Fruit fly (Drosophila melanogaster) whole organism: ENCODE measurements around the gene CG43638.

Experiments
- CG8478 ChIP-seq: fragments of >200 bp; optimal IDR thresholded peaks from 2 replicates; lab custom pipeline; 2018; ENCODE audit warnings: inconsistent platforms
- Dll ChIP-seq: fragments of >200 bp; optimal IDR thresholded peaks from 2 replicates; lab custom pipeline; 2017
- EcR ChIP-seq, 2 experiments: fragments of >200 bp; optimal IDR thresholded peaks; 2 replicates each; lab custom pipeline; 2017; ENCODE audit warnings: missing biosample characterization in 2 of 2, missing genetic modification characterization in 2 of 2, missing genetic modification reagents in 2 of 2
- pan ChIP-seq: fragments of >200 bp; optimal IDR thresholded peaks from 2 replicates; lab custom pipeline; 2017
- psq ChIP-seq: fragments of >200 bp; optimal IDR thresholded peaks from 2 replicates; lab custom pipeline; 2017
- usp ChIP-seq: fragments of >200 bp; optimal IDR thresholded peaks from 2 replicates; lab custom pipeline; 2017; ENCODE audit warnings: missing biosample characterization, missing genetic modification characterization, mixed read lengths

The CG43638 gene

DNA sequence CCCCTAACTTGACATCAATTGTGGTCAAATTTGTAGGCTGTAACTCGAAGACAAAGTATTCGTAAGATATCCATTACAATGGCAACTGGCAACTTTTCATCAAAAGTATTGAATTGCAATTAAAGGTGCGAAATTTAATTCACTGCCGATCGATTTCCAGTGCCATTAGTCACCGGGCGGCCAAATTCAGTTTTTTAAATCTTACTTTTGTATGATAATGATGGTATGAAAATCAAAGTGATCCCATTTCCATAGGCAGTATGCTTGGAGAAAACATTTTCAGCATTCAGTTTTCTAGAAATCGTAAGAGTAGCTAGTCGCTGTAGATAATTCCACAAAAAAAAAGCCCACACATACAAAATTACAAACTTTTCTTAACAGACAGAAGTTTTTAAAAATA, at the start of gene CG43638:
Gene CG43638 (plus strand): TSS at position 301 of the 400 bp plus-strand sequence.
- no peak for TF ChIP-seq psq (lab: Kevin White, UChicago)
- no peak for TF ChIP-seq pan (lab: Kevin White, UChicago)
- no peak for TF ChIP-seq usp (GFP tag; lab: Kevin White, UChicago)
- no peak for TF ChIP-seq CG8478 (lab: Kevin White, UChicago)
- TF ChIP-seq EcR (GFP tag; optimal IDR thresholded peaks at IDR 0.05; lab: Kevin White, UChicago) = no peak
- no peak for TF ChIP-seq Dll (lab: Kevin White, UChicago)

DNA sequence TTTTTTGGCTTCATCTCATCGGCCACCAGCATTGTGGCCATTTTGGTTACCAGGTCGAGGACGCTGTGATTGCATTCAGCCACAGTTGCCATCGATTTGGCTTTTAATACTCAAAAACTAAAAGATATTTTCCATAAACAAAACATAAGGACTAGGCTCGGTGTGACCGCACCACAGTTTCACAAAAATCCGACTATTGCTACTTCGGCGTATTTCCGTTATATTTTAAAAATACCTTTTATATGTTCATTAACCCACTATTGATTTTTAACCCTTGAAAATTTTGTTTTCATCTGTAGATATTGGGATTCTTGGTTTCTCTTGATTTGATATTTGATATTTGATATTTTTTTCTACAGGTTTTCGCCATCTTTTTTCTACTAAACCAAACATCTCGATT, 46.4 kb upstream of the CG43638 start, which contains the start of gene Grip163:
Gene Grip163 (minus strand): TSS at position 180 of the 400 bp plus-strand sequence.
- TF ChIP-seq usp (GFP tag; lab: Kevin White, UChicago) = no peak
- TF ChIP-seq psq (lab: Kevin White, UChicago) = no peak
- TF ChIP-seq EcR (GFP tag; optimal IDR thresholded peaks at IDR 0.05; lab: Kevin White, UChicago) = no peak
- TF ChIP-seq pan (lab: Kevin White, UChicago) = no peak
- no peak for TF ChIP-seq Dll (lab: Kevin White, UChicago)
- TF ChIP-seq CG8478 (lab: Kevin White, UChicago) = no peak

- TF ChIP-seq usp (GFP tag; lab: Kevin White, UChicago) (no peak), Dll (lab: Kevin White, UChicago) (no peak), pan (lab: Kevin White, UChicago) (no peak), psq (lab: Kevin White, UChicago) (no peak), EcR (GFP tag; optimal IDR thresholded peaks at IDR 0.05; lab: Kevin White, UChicago) (no peak), CG8478 (lab: Kevin White, UChicago) (no peak)
These were observed 41.8 kb upstream of the CG43638 start, which contains the start of the genes Pop2 and CG6928 for dm6 chr3L:12002321-12003248. Pop2 (minus strand) TSS chr3L:12002915. CG6928 (plus strand) TSS chr3L:12003155.

- TF ChIP-seq pan (lab: Kevin White, UChicago) = no peak
- no peak for TF ChIP-seq EcR (GFP tag; optimal IDR thresholded peaks at IDR 0.05; lab: Kevin White, UChicago)
- no peak for TF ChIP-seq CG8478 (lab: Kevin White, UChicago)
- TF ChIP-seq usp (GFP tag; lab: Kevin White, UChicago) = no peak
- no peak for TF ChIP-seq Dll (lab: Kevin White, UChicago)
- no peak for TF ChIP-seq psq (lab: Kevin White, UChicago)
These were observed 40.9 kb upstream of the CG43638 start for dm6 chr3L:12003457-12003856.

- TF ChIP-seq psq (lab: Kevin White, UChicago) (no peak), EcR (GFP tag; optimal IDR thresholded peaks at IDR 0.05; lab: Kevin White, UChicago) (no peak)
These were observed 40.2 kb upstream of the CG43638 start for dm6 chr3L:12004136-12004535.

dm6 chr3L:12007945-12008344, 36.4 kb upstream of the CG43638 start:
- no peak for TF ChIP-seq psq (lab: Kevin White, UChicago)
- TF ChIP-seq usp (GFP tag; lab: Kevin White, UChicago) = no peak
- no peak for TF ChIP-seq CG8478 (lab: Kevin White, UChicago)
- no peak for TF ChIP-seq pan (lab: Kevin White, UChicago)
- no peak for TF ChIP-seq EcR (GFP tag; optimal IDR thresholded peaks at IDR 0.05; lab: Kevin White, UChicago)
- TF ChIP-seq Dll (lab: Kevin White, UChicago) = no peak

dm6 chr3L:12013698-12014097, 30.7 kb upstream of the CG43638 start:
- no peak for TF ChIP-seq Dll (lab: Kevin White, UChicago)
- no peak for TF ChIP-seq CG8478 (lab: Kevin White, UChicago)
- TF ChIP-seq usp (GFP tag; lab: Kevin White, UChicago) = no peak
- TF ChIP-seq psq (lab: Kevin White, UChicago) = no peak
- no peak for TF ChIP-seq EcR (GFP tag; optimal IDR thresholded peaks at IDR 0.05; lab: Kevin White, UChicago)
- no peak for TF ChIP-seq pan (lab: Kevin White, UChicago)

DNA sequence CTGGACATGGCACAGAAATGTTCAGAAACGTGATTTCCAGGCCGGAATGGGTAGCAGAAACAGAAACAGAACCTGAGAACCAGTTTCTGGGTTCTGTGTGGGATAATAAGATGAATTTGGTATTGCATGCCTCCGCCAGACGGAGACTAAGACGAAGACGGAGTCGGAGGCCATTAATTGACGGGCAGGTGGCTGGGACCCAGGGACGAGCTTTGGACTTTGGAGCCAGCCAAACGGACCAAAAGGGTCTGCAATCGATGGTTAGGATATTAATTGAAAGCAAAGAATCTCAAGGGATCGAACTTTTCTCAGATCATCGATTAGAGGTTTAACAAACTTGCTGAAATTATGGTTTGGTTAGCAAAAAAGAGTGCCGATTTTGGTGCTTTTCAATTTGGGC, 30.1 kb upstream of the CG43638 start:
- TF ChIP-seq EcR (GFP tag; optimal IDR thresholded peaks at IDR 0.05; lab: Kevin White, UChicago) = no peak
- no peak for TF ChIP-seq pan (lab: Kevin White, UChicago)
- TF ChIP-seq usp (GFP tag; lab: Kevin White, UChicago) = no peak
- TF ChIP-seq Dll (lab: Kevin White, UChicago) = no peak
- TF ChIP-seq CG8478 (lab: Kevin White, UChicago) = no peak
- TF ChIP-seq psq (lab: Kevin White, UChicago) = no peak

- TF ChIP-seq CG8478 (lab: Kevin White, UChicago) = no peak
- no peak for TF ChIP-seq EcR (GFP tag; optimal IDR thresholded peaks at IDR 0.05; lab: Kevin White, UChicago)
- no peak for TF ChIP-seq usp (GFP tag; lab: Kevin White, UChicago)
- TF ChIP-seq pan (lab: Kevin White, UChicago) = no peak
- no peak for TF ChIP-seq Dll (lab: Kevin White, UChicago)
- TF ChIP-seq psq (lab: Kevin White, UChicago) = no peak
These were observed 28.2 kb upstream of the CG43638 start for dm6 chr3L:12016186-12016585.

- no peak for TF ChIP-seq psq (lab: Kevin White, UChicago)
- no peak for TF ChIP-seq pan (lab: Kevin White, UChicago)
- TF ChIP-seq EcR (GFP tag; optimal IDR thresholded peaks at IDR 0.05; lab: Kevin White, UChicago) = no peak
- TF ChIP-seq Dll (lab: Kevin White, UChicago) = no peak
These were observed 22.5 kb upstream of the CG43638 start for dm6 chr3L:12021903-12022302.

DNA sequence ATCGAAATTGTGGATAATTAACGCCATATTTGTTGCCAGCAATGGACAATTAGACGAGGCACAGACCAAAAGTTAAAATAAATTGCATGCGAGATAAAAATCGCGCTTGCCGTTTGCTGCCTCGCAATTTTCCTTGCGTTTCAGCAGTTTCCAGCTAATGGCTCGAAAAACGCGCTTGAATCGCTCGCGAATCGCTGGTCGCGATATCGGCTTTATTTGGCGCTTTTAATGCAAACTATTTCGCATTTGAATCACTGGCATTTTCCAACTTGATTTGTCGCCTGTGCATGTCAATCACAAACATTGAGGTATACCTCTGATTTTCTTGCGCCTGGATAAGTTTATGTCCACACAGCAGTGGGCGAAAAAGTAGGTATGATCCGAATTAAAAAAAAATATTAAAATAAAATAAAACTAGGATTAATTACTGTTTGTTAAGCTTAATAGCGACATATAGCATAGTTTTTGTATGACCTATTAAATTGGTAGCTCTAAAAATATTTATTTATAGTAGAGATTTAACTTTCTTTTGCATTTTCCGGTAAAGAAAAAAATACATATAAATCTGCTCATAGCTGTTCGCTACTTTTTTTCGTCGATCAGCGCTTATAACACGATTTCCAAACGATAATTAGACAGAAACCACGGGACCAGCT, 21.1 kb upstream of the CG43638 start:
- no peak for TF ChIP-seq psq (lab: Kevin White, UChicago)
- no peak for TF ChIP-seq EcR (GFP tag; optimal IDR thresholded peaks at IDR 0.05; lab: Kevin White, UChicago)
- TF ChIP-seq pan (lab: Kevin White, UChicago) = no peak
- TF ChIP-seq usp (GFP tag; lab: Kevin White, UChicago) = no peak
- TF ChIP-seq CG8478 (lab: Kevin White, UChicago) = no peak
- no peak for TF ChIP-seq Dll (lab: Kevin White, UChicago)
